Worm (Caenorhabditis elegans): Measurements from ENCODE around the gene ocam-1.

- TF ChIP-seq blmp-1 (tag; optimal IDR thresholded peaks at IDR 0.05) (no peak), pha-4 (tag; optimal IDR thresholded peaks at IDR 0.05) (no peak), unc-62 (GFP tag; optimal IDR thresholded peaks at IDR 0.05) (no peak), nhr-237 (tag; optimal IDR thresholded peaks at IDR 0.05) (no peak), tbx-8 (GFP tag; optimal IDR thresholded peaks at IDR 0.05) (no peak), lsy-2 (tag; optimal IDR thresholded peaks at IDR 0.05) (no peak), nhr-28 (tag; optimal IDR thresholded peaks at IDR 0.05) (no peak), ces-1 (GFP tag; optimal IDR thresholded peaks at IDR 0.05) (no peak), sem-2 (GFP tag; optimal IDR thresholded peaks at IDR 0.05) (no peak), ztf-11 (tag; optimal IDR thresholded peaks at IDR 0.05) (no peak), elt-3 (tag; optimal IDR thresholded peaks at IDR 0.05) (no peak), cnd-1 (tag; optimal IDR thresholded peaks at IDR 0.05) (no peak)
Observed at ce11 chrV:14123176-14123575, 44.4 kb downstream of the ocam-1 start.

Measured in whole organism, mixed stage, embryonic.